Worm (Caenorhabditis elegans): Measurements from ENCODE around the gene pcyt-1.

DNA sequence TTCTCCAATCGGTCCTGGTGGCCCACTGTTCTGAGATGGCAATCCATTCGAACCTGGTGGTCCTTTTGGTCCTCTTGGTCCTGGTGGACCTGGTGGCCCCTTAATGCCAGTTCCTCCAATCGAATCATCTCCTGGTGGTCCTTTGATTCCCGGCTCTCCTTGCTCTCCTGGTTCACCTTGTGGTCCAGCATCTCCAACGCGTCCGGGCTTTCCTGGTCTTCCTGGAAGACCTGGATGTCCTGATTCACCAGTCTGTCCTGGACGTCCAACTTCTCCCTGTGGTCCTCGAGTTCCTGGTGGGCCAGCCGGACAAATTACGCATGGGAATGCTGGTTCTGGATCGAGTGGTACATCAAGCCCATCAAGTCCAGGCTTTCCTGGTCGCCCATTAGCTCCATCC lies 35.3 kb upstream of the pcyt-1 start:
- TF ChIP-seq efl-1 (optimal IDR thresholded peaks at IDR 0.05) (no peak), efl-1 (GFP tag; optimal IDR thresholded peaks at IDR 0.05 in 1 of 2) (no peak), lin-13 (GFP tag; optimal IDR thresholded peaks at IDR 0.05) (no peak), lin-39 (tag; optimal IDR thresholded peaks at IDR 0.05) (no peak)

Measured in whole organism, L1 larva.